Worm (Caenorhabditis elegans) whole organism, L3 larva: ENCODE measurements around the gene K01A6.4.

Experiments used
- R02D3.7 ChIP-seq: fragments of 150-350 bp; optimal IDR thresholded peaks from 2 replicates; lab custom pipeline; 2014; ENCODE audit warnings: missing biosample characterization, missing genetic modification characterization
- ZK546.5 ChIP-seq: sonication (generic microtip); optimal IDR thresholded peaks from 2 replicates; lab custom pipeline; 2017; ENCODE audit warnings: missing biosample characterization, missing genetic modification characterization
- aly-2 ChIP-seq: fragments of 150-350 bp; optimal IDR thresholded peaks from 2 replicates; lab custom pipeline; 2014; ENCODE audit warnings: missing biosample characterization, missing genetic modification characterization
- ama-1 ChIP-seq: fragments of 150-350 bp; optimal IDR thresholded peaks from 2 replicates; lab custom pipeline; 2018
- ceh-16 ChIP-seq: sonication (generic microtip); optimal IDR thresholded peaks from 2 replicates; lab custom pipeline; 2017; ENCODE audit warnings: missing biosample characterization, missing genetic modification characterization
- ceh-28 ChIP-seq: fragments of 150-350 bp; optimal IDR thresholded peaks from 2 replicates; lab custom pipeline; 2014; ENCODE audit warnings: missing biosample characterization, missing genetic modification reagents, missing genetic modification characterization
- ceh-82 ChIP-seq: fragments of 150-350 bp; optimal IDR thresholded peaks from 2 replicates; lab custom pipeline; 2014; ENCODE audit warnings: missing biosample characterization, missing genetic modification characterization
- ceh-9 ChIP-seq: sonication (generic microtip); optimal IDR thresholded peaks from 2 replicates; lab custom pipeline; 2018; ENCODE audit warnings: missing biosample characterization, missing genetic modification characterization
- daf-12 ChIP-seq: fragments of 150-350 bp; optimal IDR thresholded peaks from 2 replicates; lab custom pipeline; 2014; ENCODE audit warnings: missing biosample characterization, missing genetic modification reagents, missing genetic modification characterization
- egl-27 ChIP-seq: sonication (generic microtip); optimal IDR thresholded peaks from 4 replicates; lab custom pipeline; 2017; ENCODE audit warnings: missing biosample characterization, missing genetic modification reagents, missing genetic modification characterization
- egl-5 ChIP-seq: fragments of 150-350 bp; optimal IDR thresholded peaks from 2 replicates; lab custom pipeline; 2017; ENCODE audit warnings: missing biosample characterization, missing genetic modification reagents, missing genetic modification characterization, inconsistent platforms
- elt-1 ChIP-seq: fragments of 150-350 bp; optimal IDR thresholded peaks from 2 replicates; lab custom pipeline; 2014; ENCODE audit warnings: missing biosample characterization, missing genetic modification characterization
- elt-2 ChIP-seq: sonication (generic microtip); optimal IDR thresholded peaks from 2 replicates; lab custom pipeline; 2016; ENCODE audit warnings: missing genetic modification reagents, mild to moderate bottlenecking, missing genetic modification characterization, missing compliant biosample characterization
- elt-3 ChIP-seq, 3 experiments: fragments of 150-350 bp in 1 of 3; sonication (generic microtip) in 2 of 3; optimal IDR thresholded peaks; 2 replicates in 2 of 3; 4 replicates in 1 of 3; lab custom pipeline; 2014 to 2017; ENCODE audit warnings: missing biosample characterization in 3 of 3, missing genetic modification characterization in 3 of 3
- eor-1 ChIP-seq, 2 experiments: fragments of 150-350 bp; optimal IDR thresholded peaks; 2 replicates each; lab custom pipeline; 2014 to 2018; ENCODE audit warnings: missing biosample characterization in 2 of 2, missing genetic modification characterization in 2 of 2
- fkh-10 ChIP-seq: sonication (generic microtip); optimal IDR thresholded peaks from 2 replicates; lab custom pipeline; 2017; ENCODE audit warnings: missing biosample characterization, missing genetic modification reagents, missing genetic modification characterization
- fkh-2 ChIP-seq: fragments of 150-350 bp; optimal IDR thresholded peaks from 2 replicates; lab custom pipeline; 2014; ENCODE audit warnings: missing biosample characterization, missing genetic modification reagents, missing genetic modification characterization
- fos-1 ChIP-seq: fragments of 150-350 bp; optimal IDR thresholded peaks from 2 replicates; lab custom pipeline; 2014; ENCODE audit warnings: missing biosample characterization, missing genetic modification characterization
- hmg-11 ChIP-seq: sonication (generic microtip); optimal IDR thresholded peaks from 2 replicates; lab custom pipeline; 2016; ENCODE audit warnings: missing genetic modification characterization, missing compliant biosample characterization
- jun-1 ChIP-seq: fragments of 150-350 bp; optimal IDR thresholded peaks from 2 replicates; lab custom pipeline; 2014; ENCODE audit warnings: missing biosample characterization, missing genetic modification reagents, missing genetic modification characterization
- lin-15B ChIP-seq: fragments of 150-350 bp; optimal IDR thresholded peaks from 2 replicates; lab custom pipeline; 2014; ENCODE audit warnings: missing biosample characterization, missing genetic modification characterization
- lin-39 ChIP-seq: fragments of 150-350 bp; optimal IDR thresholded peaks from 2 replicates; lab custom pipeline; 2018; ENCODE audit warnings: missing biosample characterization, missing genetic modification reagents, missing genetic modification characterization
- lsy-12 ChIP-seq: sonication (generic microtip); optimal IDR thresholded peaks from 2 replicates; lab custom pipeline; 2016; ENCODE audit warnings: mild to moderate bottlenecking, missing genetic modification characterization, missing compliant biosample characterization
- mdl-1 ChIP-seq: fragments of 150-350 bp; optimal IDR thresholded peaks from 2 replicates; lab custom pipeline; 2014; ENCODE audit warnings: missing biosample characterization, missing genetic modification characterization
- mml-1 ChIP-seq: fragments of 150-350 bp; sonication (generic microtip); optimal IDR thresholded peaks from 3 replicates; lab custom pipeline; 2014; ENCODE audit warnings: missing biosample characterization, missing genetic modification characterization
- nfya-1 ChIP-seq: sonication (generic microtip); optimal IDR thresholded peaks from 2 replicates; lab custom pipeline; 2017; ENCODE audit warnings: missing genetic modification characterization, mild to moderate bottlenecking, missing compliant biosample characterization, antibody characterized with exemption, moderate library complexity; ENCODE audit not compliant: insufficient read depth
- nhr-11 ChIP-seq: fragments of 150-350 bp; optimal IDR thresholded peaks from 2 replicates; lab custom pipeline; 2014; ENCODE audit warnings: missing biosample characterization, missing genetic modification characterization
- nhr-12 ChIP-seq: fragments of 150-350 bp; optimal IDR thresholded peaks from 2 replicates; lab custom pipeline; 2014; ENCODE audit warnings: missing biosample characterization, missing genetic modification characterization
- nhr-23 ChIP-seq: fragments of 150-350 bp; optimal IDR thresholded peaks from 2 replicates; lab custom pipeline; 2014; ENCODE audit warnings: missing biosample characterization, missing genetic modification reagents, missing genetic modification characterization
- nhr-237 ChIP-seq: fragments of 150-350 bp; optimal IDR thresholded peaks from 2 replicates; lab custom pipeline; 2014; ENCODE audit warnings: missing biosample characterization, missing genetic modification characterization
- nhr-25 ChIP-seq: sonication (generic microtip); optimal IDR thresholded peaks from 2 replicates; lab custom pipeline; 2017; ENCODE audit warnings: missing biosample characterization, missing genetic modification characterization
- nhr-28 ChIP-seq: fragments of 150-350 bp; optimal IDR thresholded peaks from 2 replicates; lab custom pipeline; 2014; ENCODE audit warnings: missing biosample characterization, missing genetic modification characterization
- nhr-43 ChIP-seq: sonication (generic microtip); optimal IDR thresholded peaks from 2 replicates; lab custom pipeline; 2016; ENCODE audit warnings: mild to moderate bottlenecking, missing genetic modification characterization, missing compliant biosample characterization; ENCODE audit not compliant: poor library complexity, severe bottlenecking
- nhr-67 ChIP-seq: fragments of 150-350 bp; optimal IDR thresholded peaks from 2 replicates; lab custom pipeline; 2014; ENCODE audit warnings: missing biosample characterization, missing genetic modification characterization
- nhr-76 ChIP-seq: fragments of 150-350 bp; sonication (generic microtip); optimal IDR thresholded peaks from 5 replicates; lab custom pipeline; 2014; ENCODE audit warnings: missing biosample characterization, missing genetic modification characterization
- nhr-77 ChIP-seq: fragments of 150-350 bp; optimal IDR thresholded peaks from 2 replicates; lab custom pipeline; 2014; ENCODE audit warnings: missing biosample characterization, missing genetic modification characterization
- pha-4 ChIP-seq: fragments of 150-350 bp; optimal IDR thresholded peaks from 2 replicates; lab custom pipeline; 2014; ENCODE audit warnings: missing biosample characterization, missing genetic modification reagents, missing genetic modification characterization
- pqm-1 ChIP-seq: fragments of 150-350 bp; optimal IDR thresholded peaks from 2 replicates; lab custom pipeline; 2017; ENCODE audit warnings: missing biosample characterization, missing genetic modification characterization, inconsistent platforms
- sea-2 ChIP-seq: fragments of 150-350 bp; sonication (generic microtip); optimal IDR thresholded peaks from 4 replicates; lab custom pipeline; 2014; ENCODE audit warnings: missing biosample characterization, missing genetic modification reagents, missing genetic modification characterization
- skn-1 ChIP-seq: fragments of 150-350 bp; optimal IDR thresholded peaks from 2 replicates; lab custom pipeline; 2014; ENCODE audit warnings: missing biosample characterization, missing genetic modification characterization
- snpc-4 ChIP-seq: fragments of 150-350 bp; optimal IDR thresholded peaks from 2 replicates; lab custom pipeline; 2014; ENCODE audit warnings: missing biosample characterization, missing genetic modification characterization
- tbx-2 ChIP-seq: sonication (generic microtip); optimal IDR thresholded peaks from 2 replicates; lab custom pipeline; 2016; ENCODE audit warnings: mild to moderate bottlenecking, missing genetic modification characterization, missing compliant biosample characterization
- unc-39 ChIP-seq: sonication (generic microtip); optimal IDR thresholded peaks from 4 replicates; lab custom pipeline; 2017; ENCODE audit warnings: missing biosample characterization, missing genetic modification characterization
- unc-62 ChIP-seq: fragments of 150-350 bp; sonication (generic microtip); optimal IDR thresholded peaks from 4 replicates; lab custom pipeline; 2014; ENCODE audit warnings: missing biosample characterization, missing genetic modification reagents, missing genetic modification characterization
- zag-1 ChIP-seq: fragments of 150-350 bp; optimal IDR thresholded peaks from 2 replicates; lab custom pipeline; 2014; ENCODE audit warnings: missing biosample characterization, missing genetic modification characterization
- ztf-11 ChIP-seq: fragments of 150-350 bp; optimal IDR thresholded peaks from 2 replicates; lab custom pipeline; 2014; ENCODE audit warnings: missing biosample characterization, missing genetic modification characterization
- ztf-4 ChIP-seq: fragments of 150-350 bp; optimal IDR thresholded peaks from 2 replicates; lab custom pipeline; 2014; ENCODE audit warnings: missing biosample characterization, missing genetic modification characterization

The K01A6.4 gene

ce11 chrIV:11692071-11692673 lies 47.9 kb downstream of the K01A6.4 start:
- TF ChIP-seq pqm-1 (tag; lab: Kevin White, UChicago) (peak; percentile 88), mdl-1 (tag; lab: Kevin White, UChicago) (no peak), fos-1 (peak; percentile 1), nhr-11 (tag; lab: Kevin White, UChicago) (no peak), R02D3.7 (tag; lab: Kevin White, UChicago) (no peak), elt-3 (tag; optimal IDR thresholded peaks at IDR 0.05; lab: Kevin White, UChicago) (peak in 2 of 3 experiments; percentile 51 to 61), ceh-28 (tag; lab: Kevin White, UChicago) (peak; percentile 51), zag-1 (tag; lab: Kevin White, UChicago) (no peak), skn-1 (tag; lab: Kevin White, UChicago) (peak; percentile 47), egl-5 (no peak), hmg-11 (tag; lab: Kevin White, UChicago) (peak; percentile 64), unc-62 (GFP tag; lab: Kevin White, UChicago) (peak; percentile 33), ztf-4 (no peak), nhr-25 (tag; lab: Kevin White, UChicago) (peak; percentile 86), lin-39 (tag; lab: Kevin White, UChicago) (peak; percentile 73), lsy-12 (tag; lab: Kevin White, UChicago) (peak; percentile 51), unc-39 (tag; lab: Kevin White, UChicago) (peak; percentile 24), ama-1 (lab: Kevin White, UChicago) (peak; percentile 47), sea-2 (no peak), aly-2 (no peak), nhr-23 (tag; lab: Kevin White, UChicago) (peak; percentile 75), ztf-11 (tag; lab: Kevin White, UChicago) (no peak), nfya-1 (tag; lab: Kevin White, UChicago) (peak; percentile 84), daf-12 (tag; lab: Kevin White, UChicago) (no peak), ceh-82 (tag; lab: Kevin White, UChicago) (peak; percentile 7), elt-1 (tag; lab: Kevin White, UChicago) (peak; percentile 22), ZK546.5 (tag; lab: Kevin White, UChicago) (no peak), ceh-9 (tag; lab: Kevin White, UChicago) (no peak), tbx-2 (tag; lab: Kevin White, UChicago) (peak; percentile 38), ceh-16 (tag; lab: Kevin White, UChicago) (no peak), nhr-12 (tag; lab: Kevin White, UChicago) (no peak), mml-1 (tag; lab: Kevin White, UChicago) (no peak), nhr-237 (no peak), nhr-28 (tag; lab: Kevin White, UChicago) (no peak), nhr-76 (tag; lab: Kevin White, UChicago) (no peak), snpc-4 (tag; lab: Kevin White, UChicago) (peak; percentile 60), egl-27 (peak; percentile 26), jun-1 (peak; percentile 78), fkh-10 (peak; percentile 41), eor-1 (tag; optimal IDR thresholded peaks at IDR 0.05; lab: Kevin White, UChicago) (no peak), nhr-43 (tag; lab: Kevin White, UChicago) (no peak), lin-15B (peak; percentile 62), elt-2 (tag; lab: Kevin White, UChicago) (peak; percentile 96), nhr-77 (no peak), nhr-67 (tag; lab: Kevin White, UChicago) (no peak), pha-4 (tag; lab: Kevin White, UChicago) (peak; percentile 92), fkh-2 (tag; lab: Kevin White, UChicago) (no peak)
